Fruit fly (Drosophila melanogaster) whole organism, prepupa: ENCODE data around the gene polybromo.

ENCODE experiments used
- CG11762 ChIP-seq: fragments of 200-800 bp; sonication (Bioruptor generic); optimal IDR thresholded peaks from 3 replicates; lab custom pipeline; 2016; ENCODE audit warnings: missing biosample characterization, missing genetic modification characterization; ENCODE audit not compliant: insufficient read depth
- CG6276 ChIP-seq: fragments of 200-800 bp; sonication (Bioruptor generic); optimal IDR thresholded peaks from 2 replicates; lab custom pipeline; 2017; ENCODE audit warnings: missing biosample characterization, mild to moderate bottlenecking, missing genetic modification characterization
- CG6808 ChIP-seq: fragments of 200-800 bp; sonication (Bioruptor generic); optimal IDR thresholded peaks from 3 replicates; lab custom pipeline; 2017; ENCODE audit warnings: missing biosample characterization, missing genetic modification characterization, mild to moderate bottlenecking, moderate library complexity, missing genetic modification reagents
- CG8119 ChIP-seq: fragments of 200-800 bp; sonication (Bioruptor generic); IDR thresholded peaks from 3 replicates; pipeline ENCODE4 v1.3.6; 2022; ENCODE audit warnings: missing biosample characterization, missing genetic modification characterization
- Gug ChIP-seq: fragments of 200-800 bp; sonication (Bioruptor generic); IDR thresholded peaks from 2 replicates; pipeline ENCODE4 v1.3.6; 2022; ENCODE audit warnings: missing biosample characterization, missing genetic modification characterization
- Hr39 ChIP-seq: fragments of 200-800 bp; sonication (Bioruptor generic); optimal IDR thresholded peaks from 2 replicates; lab custom pipeline; 2016; ENCODE audit warnings: missing biosample characterization, missing genetic modification characterization
- cyc ChIP-seq: fragments of 200-800 bp; sonication (Bioruptor generic); optimal IDR thresholded peaks from 3 replicates; lab custom pipeline; 2016; ENCODE audit warnings: missing biosample characterization, missing genetic modification characterization
- dac ChIP-seq: fragments of 200-800 bp; sonication (Bioruptor generic); optimal IDR thresholded peaks from 2 replicates; lab custom pipeline; 2017; ENCODE audit warnings: missing biosample characterization, mild to moderate bottlenecking, missing genetic modification characterization
- fd59A ChIP-seq: fragments of 200-800 bp; sonication (Bioruptor generic); optimal IDR thresholded peaks from 2 replicates; lab custom pipeline; 2017; ENCODE audit warnings: missing biosample characterization, mild to moderate bottlenecking, missing genetic modification characterization, missing genetic modification reagents
- fd85E ChIP-seq: fragments of 200-800 bp; sonication (Bioruptor generic); optimal IDR thresholded peaks from 3 replicates; lab custom pipeline; 2016; ENCODE audit warnings: missing biosample characterization, missing genetic modification characterization
- spab ChIP-seq: fragments of 200-800 bp; sonication (Bioruptor generic); optimal IDR thresholded peaks from 2 replicates; lab custom pipeline; 2017; ENCODE audit warnings: missing biosample characterization, mild to moderate bottlenecking, missing genetic modification characterization, missing genetic modification reagents

DNA sequence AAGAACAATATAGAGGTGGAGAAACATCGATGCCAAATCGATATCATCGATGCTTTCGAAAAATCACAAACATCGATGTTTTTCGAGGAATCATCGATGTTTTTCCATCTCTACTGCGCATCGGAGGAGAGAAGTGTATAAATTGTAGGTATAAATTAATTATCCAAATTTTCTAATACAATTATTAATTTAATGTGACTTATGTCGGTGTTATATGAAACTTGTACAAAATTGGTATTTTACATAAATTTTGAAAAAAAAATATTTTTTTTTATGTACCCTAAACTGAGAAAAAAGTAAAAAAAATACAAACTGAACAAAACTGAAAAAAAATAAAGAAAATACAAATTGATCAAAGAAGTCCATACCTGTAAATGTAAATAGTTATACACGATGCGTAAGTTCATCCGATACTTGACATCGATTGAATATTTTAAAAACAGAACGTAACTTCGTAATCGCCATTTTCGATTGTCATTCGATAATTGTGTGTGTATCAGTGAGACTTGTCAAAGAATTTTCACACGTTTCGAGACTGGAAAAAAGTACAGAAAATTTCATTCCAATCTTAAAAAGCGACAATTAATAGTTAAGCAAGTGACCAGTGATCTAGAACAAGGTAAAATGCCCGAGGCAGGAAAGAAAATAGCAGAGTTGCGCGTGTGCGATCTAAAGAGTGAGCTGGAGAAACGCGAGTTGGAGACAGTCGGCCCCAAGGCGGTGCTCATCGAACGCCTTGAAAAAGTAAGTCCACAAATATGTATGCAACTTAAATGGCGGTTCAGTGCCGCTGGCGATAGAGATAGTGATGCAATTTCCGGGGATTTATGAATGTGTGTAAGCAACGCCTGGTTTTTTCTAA, 12.2 kb upstream of the polybromo start, which contains the start of the genes CG5808 and Saf-B:
- TF ChIP-seq Hr39 (GFP tag; lab: Kevin White, UChicago) (no peak), CG8119 (GFP tag; lab: Robert Waterston, UW) (no peak), cyc (GFP tag; lab: Kevin White, UChicago) (peak; percentile 46), dac (GFP tag; lab: Kevin White, UChicago) (no peak), spab (GFP tag; lab: Kevin White, UChicago) (no peak), fd85E (no peak), fd59A (GFP tag; lab: Kevin White, UChicago) (no peak), CG6808 (no peak), CG11762 (no peak), CG6276 (GFP tag; lab: Kevin White, UChicago) (no peak), Gug (GFP tag; lab: Robert Waterston, UW) (no peak)
